Worm (Caenorhabditis elegans) whole organism, L2 larva: ENCODE results near the gene T04B8.5.
A peak's percentile ranks its signal among the peaks of the same experiment; 100 is the strongest.

Experiments
- C34F6.9 ChIP-seq: fragments of 150-350 bp; optimal IDR thresholded peaks from 2 replicates; lab custom pipeline; 2014; ENCODE audit warnings: missing biosample characterization, missing genetic modification characterization
- F13H6.1 ChIP-seq: sonication (generic microtip); optimal IDR thresholded peaks from 2 replicates; lab custom pipeline; 2016; ENCODE audit warnings: missing genetic modification characterization, missing compliant biosample characterization
- R02D3.7 ChIP-seq: fragments of 150-350 bp; optimal IDR thresholded peaks from 2 replicates; lab custom pipeline; 2014; ENCODE audit warnings: missing biosample characterization, missing genetic modification characterization
- Y55F3AM.14 ChIP-seq: fragments of 200-800 bp; sonication (Bioruptor generic); optimal IDR thresholded peaks from 2 replicates; lab custom pipeline; 2018; ENCODE audit warnings: mild to moderate bottlenecking, missing genetic modification characterization, missing compliant biosample characterization
- ZK546.5 ChIP-seq: sonication (generic microtip); optimal IDR thresholded peaks from 2 replicates; lab custom pipeline; 2017; ENCODE audit warnings: missing biosample characterization, missing genetic modification characterization
- aly-2 ChIP-seq: fragments of 150-350 bp; optimal IDR thresholded peaks from 2 replicates; lab custom pipeline; 2014; ENCODE audit warnings: missing biosample characterization, missing genetic modification characterization
- ama-1 ChIP-seq: fragments of 150-350 bp; optimal IDR thresholded peaks from 2 replicates; lab custom pipeline; 2018; ENCODE audit warnings: inconsistent platforms
- blmp-1 ChIP-seq: sonication (generic microtip); optimal IDR thresholded peaks from 2 replicates; lab custom pipeline; 2017; ENCODE audit warnings: missing genetic modification characterization, mild to moderate bottlenecking, missing compliant biosample characterization, antibody characterized with exemption, moderate library complexity; ENCODE audit not compliant: insufficient read depth
- ceh-16 ChIP-seq: fragments of 150-350 bp; optimal IDR thresholded peaks from 2 replicates; lab custom pipeline; 2014; ENCODE audit warnings: missing biosample characterization, missing genetic modification characterization
- ceh-82 ChIP-seq: fragments of 150-350 bp; optimal IDR thresholded peaks from 2 replicates; lab custom pipeline; 2014; ENCODE audit warnings: missing biosample characterization, missing genetic modification characterization
- crh-2 ChIP-seq: sonication (generic microtip); optimal IDR thresholded peaks from 2 replicates; lab custom pipeline; 2017; ENCODE audit warnings: missing biosample characterization, missing genetic modification characterization
- dmd-4 ChIP-seq: sonication (generic microtip); optimal IDR thresholded peaks from 2 replicates; lab custom pipeline; 2017; ENCODE audit warnings: missing biosample characterization, missing genetic modification characterization
- elt-1 ChIP-seq: fragments of 150-350 bp; optimal IDR thresholded peaks from 2 replicates; lab custom pipeline; 2014; ENCODE audit warnings: missing biosample characterization, missing genetic modification characterization
- elt-3 ChIP-seq: sonication (generic microtip); optimal IDR thresholded peaks from 2 replicates; lab custom pipeline; 2017; ENCODE audit warnings: missing biosample characterization, missing genetic modification characterization
- fos-1 ChIP-seq: fragments of 150-350 bp; optimal IDR thresholded peaks from 2 replicates; lab custom pipeline; 2014; ENCODE audit warnings: missing biosample characterization, missing genetic modification characterization
- gmeb-1 ChIP-seq: fragments of 150-350 bp; optimal IDR thresholded peaks from 2 replicates; lab custom pipeline; 2014; ENCODE audit warnings: missing biosample characterization, missing genetic modification characterization
- lin-11 ChIP-seq: fragments of 150-350 bp; sonication (generic microtip); optimal IDR thresholded peaks from 2 replicates; lab custom pipeline; 2014; ENCODE audit warnings: missing biosample characterization, missing genetic modification characterization, inconsistent platforms, mixed read lengths
- lin-13 ChIP-seq: fragments of 150-350 bp; optimal IDR thresholded peaks from 2 replicates; lab custom pipeline; 2014; ENCODE audit warnings: missing biosample characterization, missing genetic modification reagents, missing genetic modification characterization
- lin-39 ChIP-seq: fragments of 150-350 bp; optimal IDR thresholded peaks from 2 replicates; lab custom pipeline; 2014; ENCODE audit warnings: missing biosample characterization, missing genetic modification reagents, missing genetic modification characterization
- lsy-2 ChIP-seq, 2 experiments: fragments of 150-350 bp in 1 of 2; sonication (generic microtip) in 1 of 2; optimal IDR thresholded peaks; 2 replicates each; lab custom pipeline; 2014 to 2017; ENCODE audit warnings: missing biosample characterization in 2 of 2, missing genetic modification characterization in 2 of 2
- mab-5 ChIP-seq: fragments of 150-350 bp; optimal IDR thresholded peaks from 2 replicates; lab custom pipeline; 2014; ENCODE audit warnings: missing biosample characterization, missing genetic modification characterization
- mbf-1 ChIP-seq: sonication (generic microtip); optimal IDR thresholded peaks from 2 replicates; lab custom pipeline; 2017; ENCODE audit warnings: missing biosample characterization, missing genetic modification characterization
- mdl-1 ChIP-seq, 2 experiments: fragments of 150-350 bp in 1 of 2; sonication (generic microtip) in 1 of 2; optimal IDR thresholded peaks; 2 replicates each; lab custom pipeline; 2017; ENCODE audit warnings: missing biosample characterization in 2 of 2, missing genetic modification characterization in 2 of 2
- nhr-10 ChIP-seq: sonication (generic microtip); optimal IDR thresholded peaks from 2 replicates; lab custom pipeline; 2017; ENCODE audit warnings: missing biosample characterization, missing genetic modification characterization
- nhr-11 ChIP-seq: fragments of 150-350 bp; optimal IDR thresholded peaks from 2 replicates; lab custom pipeline; 2014; ENCODE audit warnings: missing biosample characterization, missing genetic modification characterization
- nhr-12 ChIP-seq: fragments of 150-350 bp; optimal IDR thresholded peaks from 2 replicates; lab custom pipeline; 2014; ENCODE audit warnings: missing biosample characterization, missing genetic modification characterization
- nhr-129 ChIP-seq: fragments of 150-350 bp; optimal IDR thresholded peaks from 2 replicates; lab custom pipeline; 2014; ENCODE audit warnings: missing biosample characterization, missing genetic modification characterization
- nhr-23 ChIP-seq: fragments of 150-350 bp; optimal IDR thresholded peaks from 2 replicates; lab custom pipeline; 2014; ENCODE audit warnings: missing biosample characterization, missing genetic modification reagents, missing genetic modification characterization
- nhr-237 ChIP-seq: fragments of 150-350 bp; optimal IDR thresholded peaks from 2 replicates; lab custom pipeline; 2014; ENCODE audit warnings: missing biosample characterization, missing genetic modification characterization
- nhr-25 ChIP-seq: fragments of 150-350 bp; sonication (generic microtip); optimal IDR thresholded peaks from 3 replicates; lab custom pipeline; 2014; ENCODE audit warnings: missing biosample characterization, missing genetic modification characterization
- nhr-77 ChIP-seq: fragments of 150-350 bp; optimal IDR thresholded peaks from 2 replicates; lab custom pipeline; 2014; ENCODE audit warnings: missing biosample characterization, missing genetic modification characterization
- peb-1 ChIP-seq: fragments of 150-350 bp; optimal IDR thresholded peaks from 2 replicates; lab custom pipeline; 2014; ENCODE audit warnings: missing biosample characterization, missing genetic modification characterization
- sem-4 ChIP-seq: fragments of 150-350 bp; optimal IDR thresholded peaks from 2 replicates; lab custom pipeline; 2014; ENCODE audit warnings: missing biosample characterization, missing genetic modification reagents, missing genetic modification characterization
- skn-1 ChIP-seq: sonication (generic microtip); optimal IDR thresholded peaks from 2 replicates; lab custom pipeline; 2017; ENCODE audit warnings: missing biosample characterization, missing genetic modification characterization
- sma-3 ChIP-seq: sonication (generic microtip); optimal IDR thresholded peaks from 2 replicates; lab custom pipeline; 2016; ENCODE audit warnings: missing genetic modification reagents, missing genetic modification characterization, missing compliant biosample characterization
- sma-9 ChIP-seq, 2 experiments: fragments of 150-350 bp in 1 of 2; sonication (generic microtip) in 1 of 2; optimal IDR thresholded peaks; 2 replicates each; lab custom pipeline; 2014 to 2016; ENCODE audit warnings: missing genetic modification characterization in 2 of 2, mild to moderate bottlenecking in 1 of 2, missing biosample characterization in 1 of 2, missing compliant biosample characterization in 1 of 2, missing genetic modification reagents in 1 of 2, moderate library complexity in 1 of 2
- snpc-4 ChIP-seq: fragments of 150-350 bp; optimal IDR thresholded peaks from 2 replicates; lab custom pipeline; 2014; ENCODE audit warnings: missing biosample characterization, missing genetic modification characterization
- unc-39 ChIP-seq: fragments of 150-350 bp; optimal IDR thresholded peaks from 2 replicates; lab custom pipeline; 2014; ENCODE audit warnings: missing biosample characterization, missing genetic modification characterization
- unc-55 ChIP-seq: fragments of 150-350 bp; sonication (generic microtip); optimal IDR thresholded peaks from 3 replicates; lab custom pipeline; 2014; ENCODE audit warnings: missing biosample characterization, missing genetic modification reagents, missing genetic modification characterization
- zag-1 ChIP-seq: fragments of 150-350 bp; optimal IDR thresholded peaks from 2 replicates; lab custom pipeline; 2014; ENCODE audit warnings: missing biosample characterization, missing genetic modification characterization
- ztf-1 ChIP-seq: fragments of 200-800 bp; sonication (Bioruptor generic); conservative IDR thresholded peaks from 2 replicates; pipeline ENCODE4 v1.3.6; 2022; ENCODE audit warnings: missing genetic modification characterization, missing compliant biosample characterization
- ztf-11 ChIP-seq: sonication (generic microtip); optimal IDR thresholded peaks from 2 replicates; lab custom pipeline; 2017; ENCODE audit warnings: missing biosample characterization, missing genetic modification characterization

T04B8.5 gene

DNA sequence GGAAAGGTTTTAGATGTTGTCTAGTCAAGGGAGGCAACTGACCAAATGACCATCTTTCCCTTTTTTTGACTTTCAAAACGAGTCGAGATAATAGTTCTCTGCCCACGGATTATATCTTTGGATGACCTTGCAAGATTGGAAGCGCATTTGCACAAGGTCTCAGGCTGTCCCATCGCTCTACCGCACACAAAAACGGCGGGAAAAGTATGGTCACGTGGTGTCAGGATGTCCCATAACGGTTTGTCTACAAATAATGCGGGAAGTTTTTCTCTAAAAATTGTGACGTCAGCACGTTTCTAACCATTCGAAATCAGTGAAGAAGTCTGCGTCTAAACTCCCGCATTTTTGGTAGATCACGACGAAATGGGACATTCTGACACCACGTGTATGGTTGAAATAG is 16.0 kb downstream of the T04B8.5 start, which contains the start of gene W04H10.6:
W04H10.6 (minus strand) TSS at position 101 of the 400 bp plus-strand sequence.
- TF ChIP-seq sem-4 (tag; lab: Kevin White, UChicago): no peak
- TF ChIP-seq fos-1 (tag; lab: Kevin White, UChicago): no peak
- no peak for TF ChIP-seq unc-39 (tag; lab: Kevin White, UChicago)
- TF ChIP-seq nhr-12 (tag; lab: Kevin White, UChicago): no peak
- no peak for TF ChIP-seq mab-5
- TF ChIP-seq ceh-82: no peak
- no peak for TF ChIP-seq blmp-1
- TF ChIP-seq skn-1 (tag; lab: Kevin White, UChicago): no peak
- no peak for TF ChIP-seq snpc-4
- TF ChIP-seq sma-3 (GFP tag; lab: Kevin White, UChicago): no peak
- no peak for TF ChIP-seq nhr-77 (tag; lab: Kevin White, UChicago)
- no peak for TF ChIP-seq ztf-11 (tag; lab: Kevin White, UChicago)
- no peak for TF ChIP-seq zag-1
- TF ChIP-seq ZK546.5 (tag; lab: Kevin White, UChicago): no peak
- TF ChIP-seq lin-11 (tag; lab: Kevin White, UChicago): no peak
- no peak for TF ChIP-seq Y55F3AM.14 (GFP tag; lab: Kevin White, UChicago)
- TF ChIP-seq mdl-1 (tag; optimal IDR thresholded peaks at IDR 0.05; lab: Kevin White, UChicago): no peak
- TF ChIP-seq ama-1 (lab: Kevin White, UChicago): no peak
- TF ChIP-seq lsy-2 (tag; optimal IDR thresholded peaks at IDR 0.05; lab: Kevin White, UChicago): no peak

DNA sequence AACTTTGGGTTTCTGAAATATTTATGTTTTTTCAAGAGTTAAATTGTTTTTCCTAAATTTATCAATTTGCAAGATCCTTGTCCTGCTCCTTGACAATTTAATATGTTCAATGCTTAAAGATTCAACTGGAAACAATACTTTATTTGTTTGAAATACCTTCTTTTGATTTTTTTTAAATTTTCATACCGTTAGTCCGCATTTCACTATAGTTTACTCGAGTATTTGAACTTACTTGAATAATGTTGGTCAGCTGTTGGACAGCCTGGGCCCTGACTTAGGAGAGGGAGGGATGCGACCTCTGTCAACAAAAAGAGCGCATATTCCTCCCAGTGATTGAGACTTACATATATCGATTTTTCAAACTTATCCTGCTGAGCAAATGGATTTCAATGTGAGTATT is 18.3 kb downstream of the T04B8.5 start, which contains the start of gene W04H10.5:
W04H10.5 (plus strand) TSS at position 301 of the 400 bp plus-strand sequence.
- TF ChIP-seq sem-4 (tag; lab: Kevin White, UChicago) (no peak), nhr-77 (tag; lab: Kevin White, UChicago) (no peak), nhr-10 (tag; lab: Kevin White, UChicago) (no peak), nhr-129 (tag; lab: Kevin White, UChicago) (no peak), fos-1 (tag; lab: Kevin White, UChicago) (no peak), ZK546.5 (tag; lab: Kevin White, UChicago) (no peak), snpc-4 (no peak), nhr-237 (tag; lab: Kevin White, UChicago) (no peak), skn-1 (tag; lab: Kevin White, UChicago) (no peak), mbf-1 (tag; lab: Kevin White, UChicago) (no peak), elt-3 (tag; lab: Kevin White, UChicago) (no peak), unc-55 (no peak), crh-2 (tag; lab: Kevin White, UChicago) (no peak), nhr-25 (tag; lab: Kevin White, UChicago) (no peak), blmp-1 (no peak), mab-5 (no peak), nhr-23 (no peak), gmeb-1 (tag; lab: Kevin White, UChicago) (no peak), lin-13 (GFP tag; lab: Kevin White, UChicago) (no peak), lin-11 (tag; lab: Kevin White, UChicago) (no peak)

DNA sequence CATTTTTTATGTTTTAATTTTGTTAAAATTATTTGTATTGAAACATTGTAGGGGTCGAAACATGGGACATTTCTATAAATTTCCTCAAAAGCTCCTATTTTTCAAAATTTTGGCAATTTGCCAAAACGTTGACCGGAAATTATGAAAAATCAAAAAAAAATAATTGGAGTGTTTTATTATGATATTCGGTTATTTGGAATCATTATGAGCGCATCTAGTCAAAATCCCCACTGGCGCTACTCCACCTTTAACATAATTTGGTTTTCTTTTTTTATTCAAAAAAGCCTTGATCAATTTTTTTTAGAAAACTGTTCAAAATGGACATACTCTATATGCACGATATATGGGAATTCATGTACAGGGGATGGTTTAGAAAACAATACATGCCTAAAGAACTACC is 19.1 kb downstream of the T04B8.5 start, which contains the start of gene W04H10.2:
W04H10.2 (plus strand) TSS at position 301 of the 400 bp plus-strand sequence.
- TF ChIP-seq sma-9 (GFP tag; optimal IDR thresholded peaks at IDR 0.05; lab: Kevin White, UChicago) (no peak), sma-9 (tag; optimal IDR thresholded peaks at IDR 0.05; lab: Kevin White, UChicago) (no peak), fos-1 (tag; lab: Kevin White, UChicago) (no peak), nhr-77 (tag; lab: Kevin White, UChicago) (no peak)

DNA sequence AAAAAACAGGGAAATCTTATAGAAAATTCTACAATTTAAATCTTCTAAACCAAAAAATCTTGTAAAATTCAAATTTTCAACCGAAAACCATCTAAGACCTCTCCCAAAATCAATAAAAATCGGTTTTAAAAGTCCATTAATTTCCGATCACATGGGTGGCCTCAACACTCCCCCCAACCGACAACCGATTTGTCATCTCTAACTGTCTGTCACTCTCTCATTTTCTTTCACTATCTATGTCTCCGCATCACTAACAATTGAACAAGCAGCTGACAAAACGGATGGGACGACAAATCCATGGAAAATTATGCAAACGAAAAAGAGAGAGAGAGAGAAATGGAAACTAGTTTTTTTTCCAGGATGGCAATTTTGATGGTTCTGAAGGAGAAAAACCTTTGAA is 21.4 kb downstream of the T04B8.5 start:
- peak; percentile 69 for TF ChIP-seq sem-4 (tag; lab: Kevin White, UChicago)
- TF ChIP-seq fos-1 (tag; lab: Kevin White, UChicago): peak; percentile 37
- TF ChIP-seq blmp-1: no peak
- peak in 1 of 2 experiments; percentile 66 for TF ChIP-seq mdl-1 (tag; optimal IDR thresholded peaks at IDR 0.05; lab: Kevin White, UChicago)
- no peak for TF ChIP-seq ztf-1
- TF ChIP-seq snpc-4: peak; percentile 84
- peak; percentile 92 for TF ChIP-seq C34F6.9 (tag; lab: Kevin White, UChicago)
- TF ChIP-seq ztf-11 (tag; lab: Kevin White, UChicago): no peak
- no peak for TF ChIP-seq ama-1 (lab: Kevin White, UChicago)
- TF ChIP-seq nhr-237 (tag; lab: Kevin White, UChicago): no peak
- no peak for TF ChIP-seq peb-1
- peak; percentile 45 for TF ChIP-seq lin-13 (GFP tag; lab: Kevin White, UChicago)
- peak; percentile 79 for TF ChIP-seq mab-5
- TF ChIP-seq gmeb-1 (tag; lab: Kevin White, UChicago): peak; percentile 43
- no peak for TF ChIP-seq ceh-16 (tag; lab: Kevin White, UChicago)
- TF ChIP-seq lsy-2 (tag; optimal IDR thresholded peaks at IDR 0.05; lab: Kevin White, UChicago): peak in 1 of 2 experiments; percentile 77
- TF ChIP-seq Y55F3AM.14 (GFP tag; lab: Kevin White, UChicago): no peak
- TF ChIP-seq crh-2 (tag; lab: Kevin White, UChicago): peak; percentile 42
- TF ChIP-seq nhr-77 (tag; lab: Kevin White, UChicago): no peak
- no peak for TF ChIP-seq elt-1 (tag; lab: Kevin White, UChicago)
- no peak for TF ChIP-seq unc-39 (tag; lab: Kevin White, UChicago)
- no peak for TF ChIP-seq mbf-1 (tag; lab: Kevin White, UChicago)
- no peak for TF ChIP-seq nhr-23
- TF ChIP-seq aly-2: no peak
- peak; percentile 62 for TF ChIP-seq lin-39 (tag; lab: Kevin White, UChicago)
- no peak for TF ChIP-seq R02D3.7 (tag; lab: Kevin White, UChicago)
- TF ChIP-seq nhr-11 (tag; lab: Kevin White, UChicago): no peak
- peak; percentile 28 for TF ChIP-seq F13H6.1 (tag; lab: Kevin White, UChicago)
- TF ChIP-seq nhr-25 (tag; lab: Kevin White, UChicago): peak; percentile 48
- TF ChIP-seq zag-1: no peak
- no peak for TF ChIP-seq dmd-4 (tag; lab: Kevin White, UChicago)
- TF ChIP-seq sma-9 (GFP tag; optimal IDR thresholded peaks at IDR 0.05; lab: Kevin White, UChicago): peak; percentile 54
- no peak for TF ChIP-seq sma-9 (tag; optimal IDR thresholded peaks at IDR 0.05; lab: Kevin White, UChicago)
